Worm (Caenorhabditis elegans) whole organism, early embryonic: ENCODE measurements around the gene gap-2.

Source experiments
- F13C5.2 ChIP-seq: sonication (generic microtip); optimal IDR thresholded peaks from 2 replicates; lab custom pipeline; 2017; ENCODE audit warnings: mild to moderate bottlenecking, missing genetic modification characterization, inconsistent platforms, missing compliant biosample characterization
- ama-1 ChIP-seq: fragments of 150-350 bp; optimal IDR thresholded peaks from 2 replicates; lab custom pipeline; 2014
- flt-1 ChIP-seq: fragments of 200-800 bp; sonication (Bioruptor generic); IDR thresholded peaks from 2 replicates; pipeline ENCODE4 v1.3.6; 2022; ENCODE audit warnings: missing genetic modification characterization, missing compliant biosample characterization
- hmbx-1 ChIP-seq: sonication (generic microtip); optimal IDR thresholded peaks from 2 replicates; lab custom pipeline; 2016; ENCODE audit warnings: mild to moderate bottlenecking, missing genetic modification characterization, missing compliant biosample characterization
- hmg-4 ChIP-seq: fragments of 200-800 bp; sonication (Bioruptor generic); optimal IDR thresholded peaks from 2 replicates; lab custom pipeline; 2018; ENCODE audit warnings: mild to moderate bottlenecking, missing genetic modification characterization, missing compliant biosample characterization
- hnd-1 ChIP-seq: sonication (generic microtip); optimal IDR thresholded peaks from 2 replicates; lab custom pipeline; 2016; ENCODE audit warnings: missing genetic modification characterization, missing compliant biosample characterization
- pes-1 ChIP-seq: fragments of 200-800 bp; sonication (Bioruptor generic); IDR thresholded peaks from 2 replicates; pipeline ENCODE4 v1.3.6; 2022; ENCODE audit warnings: missing genetic modification reagents, missing genetic modification characterization, missing compliant biosample characterization
- sea-1 ChIP-seq: fragments of 200-800 bp; sonication (Bioruptor generic); conservative IDR thresholded peaks from 2 replicates; pipeline ENCODE4 v1.3.6; 2022; ENCODE audit warnings: missing genetic modification characterization, missing compliant biosample characterization
- tbx-11 ChIP-seq: fragments of 200-800 bp; sonication (Bioruptor generic); IDR thresholded peaks from 2 replicates; pipeline ENCODE4 v1.3.6; 2022; ENCODE audit warnings: missing genetic modification characterization, missing compliant biosample characterization
- tbx-37 ChIP-seq: fragments of 200-800 bp; sonication (Bioruptor generic); conservative IDR thresholded peaks from 2 replicates; pipeline ENCODE4 v1.3.6; 2022; ENCODE audit warnings: missing genetic modification reagents, missing genetic modification characterization, missing compliant biosample characterization

ce11 chrX:9544405-9544804 lies 72.1 kb downstream of the gap-2 start:
- TF ChIP-seq flt-1 (GFP tag; lab: Robert Waterston, UW) (no peak), hmg-4 (GFP tag; lab: Kevin White, UChicago) (no peak), sea-1 (GFP tag; lab: Robert Waterston, UW) (no peak), hmbx-1 (tag; lab: Kevin White, UChicago) (no peak), ama-1 (no peak), F13C5.2 (tag; lab: Kevin White, UChicago) (no peak), hnd-1 (tag; lab: Kevin White, UChicago) (no peak), pes-1 (GFP tag; lab: Robert Waterston, UW) (no peak), tbx-37 (GFP tag; lab: Robert Waterston, UW) (no peak), tbx-11 (GFP tag; lab: Robert Waterston, UW) (no peak)
